Worm (Caenorhabditis elegans) whole organism, mixed stage, embryonic: Measurements from ENCODE around the gene ska-3.

Experiments used
- nhr-28 ChIP-seq: fragments of 150-350 bp; optimal IDR thresholded peaks from 2 replicates; lab custom pipeline; 2014; ENCODE audit warnings: missing biosample characterization, missing genetic modification characterization
- nhr-76 ChIP-seq: sonication (generic microtip); optimal IDR thresholded peaks from 2 replicates; lab custom pipeline; 2017; ENCODE audit warnings: missing biosample characterization, missing genetic modification characterization
- pha-4 ChIP-seq: fragments of 150-350 bp; optimal IDR thresholded peaks from 2 replicates; lab custom pipeline; 2018; ENCODE audit warnings: missing biosample characterization, missing genetic modification reagents, missing genetic modification characterization
- snpc-4 ChIP-seq: fragments of 150-350 bp; optimal IDR thresholded peaks from 2 replicates; lab custom pipeline; 2014; ENCODE audit warnings: missing biosample characterization, missing genetic modification characterization
- unc-62 ChIP-seq: fragments of 150-350 bp; optimal IDR thresholded peaks from 2 replicates; lab custom pipeline; 2014; ENCODE audit warnings: missing biosample characterization, missing genetic modification reagents, missing genetic modification characterization

DNA sequence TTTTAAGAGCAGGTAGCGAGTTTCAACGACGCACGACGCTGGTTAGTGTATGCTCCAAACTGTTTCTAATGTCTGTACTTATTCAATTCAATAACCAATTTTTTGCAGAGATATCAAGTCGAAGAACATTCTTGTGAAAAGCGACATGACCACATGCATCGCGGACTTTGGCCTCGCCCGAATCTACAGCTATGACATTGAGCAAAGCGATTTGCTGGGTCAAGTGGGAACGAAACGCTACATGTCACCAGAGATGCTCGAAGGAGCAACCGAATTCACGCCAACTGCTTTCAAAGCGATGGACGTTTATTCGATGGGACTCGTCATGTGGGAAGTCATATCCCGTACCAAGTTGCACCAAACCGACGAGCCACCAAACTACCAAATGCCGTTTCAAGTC lies 48.5 kb downstream of the ska-3 start:
- TF ChIP-seq unc-62 (no peak), snpc-4 (no peak), pha-4 (no peak), nhr-76 (tag; lab: Kevin White, UChicago) (no peak), nhr-28 (tag; lab: Kevin White, UChicago) (no peak)
